Worm (Caenorhabditis elegans): ENCODE results near the gene nuo-1.

DNA sequence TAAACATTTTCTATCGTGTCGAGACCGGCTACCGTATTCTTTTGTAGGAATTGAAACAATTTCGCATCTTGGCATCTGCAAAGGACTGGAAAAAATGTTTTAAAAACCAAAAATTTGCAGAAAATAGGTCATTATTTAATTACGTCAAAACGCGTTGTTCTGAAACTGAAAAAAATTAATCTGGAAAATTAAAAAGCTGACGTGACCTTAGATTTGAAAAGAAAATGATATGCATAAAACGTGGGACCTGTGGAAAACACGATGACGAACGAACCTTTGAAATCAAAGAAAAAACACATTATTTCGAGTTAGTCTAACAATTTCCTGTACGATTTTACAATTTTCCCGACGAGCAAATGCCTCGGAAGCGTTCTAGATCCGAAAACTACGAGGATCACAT lies 6.5 kb downstream of the nuo-1 start, which contains the start of gene C09H10.9:
- TF ChIP-seq W03F9.2 (tag; optimal IDR thresholded peaks at IDR 0.05) (no peak), him-1 (tag; optimal IDR thresholded peaks at IDR 0.05) (no peak)

All from whole organism, L4/young adult.